Fruit fly (Drosophila melanogaster) whole organism: ENCODE results near the gene Ttc1.

ENCODE experiments used
- CG8478 ChIP-seq: fragments of >200 bp; optimal IDR thresholded peaks from 2 replicates; lab custom pipeline; 2018; ENCODE audit warnings: inconsistent platforms
- Dll ChIP-seq: fragments of >200 bp; optimal IDR thresholded peaks from 2 replicates; lab custom pipeline; 2017
- EcR ChIP-seq, 2 experiments: fragments of >200 bp; optimal IDR thresholded peaks; 2 replicates each; lab custom pipeline; 2017; ENCODE audit warnings: missing biosample characterization in 2 of 2, missing genetic modification characterization in 2 of 2, missing genetic modification reagents in 2 of 2
- pan ChIP-seq: fragments of >200 bp; optimal IDR thresholded peaks from 2 replicates; lab custom pipeline; 2017
- psq ChIP-seq: fragments of >200 bp; optimal IDR thresholded peaks from 2 replicates; lab custom pipeline; 2017
- usp ChIP-seq: fragments of >200 bp; optimal IDR thresholded peaks from 2 replicates; lab custom pipeline; 2017; ENCODE audit warnings: missing biosample characterization, missing genetic modification characterization, mixed read lengths

Gene Ttc1

DNA sequence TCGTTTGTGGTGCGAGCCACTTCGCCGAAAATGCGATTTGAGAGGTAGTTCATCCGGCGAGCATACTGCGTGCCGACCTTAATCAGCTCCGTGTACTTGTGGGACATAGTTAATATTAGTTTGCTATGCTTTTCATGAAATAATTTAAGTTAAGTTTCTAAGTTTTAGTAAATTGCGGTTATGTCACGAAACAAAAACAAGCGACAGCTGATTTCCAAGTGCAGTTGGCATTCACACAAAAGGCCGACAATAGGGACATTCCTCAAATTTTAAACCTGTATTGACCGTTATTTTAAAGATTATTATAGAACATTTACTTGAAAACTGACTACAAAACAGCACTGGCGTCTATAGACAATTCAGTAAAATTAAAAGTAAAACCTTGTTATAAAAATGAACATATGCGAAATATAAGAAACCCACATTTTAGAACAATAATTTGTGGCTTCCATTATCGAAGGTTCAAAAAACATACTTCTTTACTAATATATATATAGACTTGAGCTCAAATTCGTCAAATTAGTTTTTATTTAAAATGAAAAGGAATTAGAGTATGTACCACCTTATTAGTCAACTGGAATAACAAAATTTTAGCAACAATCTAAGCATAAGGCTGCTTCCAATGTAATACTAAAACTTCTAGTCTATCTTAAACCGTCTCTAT lies 6.3 kb downstream of the Ttc1 start, which contains the start of gene mRpS33:
Gene mRpS33 (minus strand): TSS at position 224 of the 664 bp plus-strand sequence.
- TF ChIP-seq pan (lab: Kevin White, UChicago) (no peak), usp (GFP tag; lab: Kevin White, UChicago) (no peak), EcR (GFP tag; optimal IDR thresholded peaks at IDR 0.05; lab: Kevin White, UChicago) (no peak), psq (lab: Kevin White, UChicago) (no peak), CG8478 (no peak), Dll (lab: Kevin White, UChicago) (no peak)

DNA sequence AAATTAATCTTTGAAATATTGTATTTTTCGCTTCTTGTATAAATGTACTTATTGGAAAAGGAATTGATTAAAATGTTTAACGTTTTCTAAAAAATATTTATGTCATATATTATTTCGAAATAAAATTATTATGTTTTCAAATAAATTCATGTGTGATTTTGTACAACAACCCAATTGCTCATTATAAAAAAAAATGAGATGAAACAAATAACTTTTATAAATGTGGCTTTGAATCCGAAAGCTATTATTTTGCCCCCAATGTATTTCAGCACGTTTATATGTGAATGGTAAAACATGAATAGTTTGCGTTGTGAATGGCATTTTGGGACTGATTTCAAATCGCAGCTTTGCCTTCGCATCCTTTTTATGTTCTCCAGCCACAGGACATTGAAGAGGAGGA lies 8.2 kb downstream of the Ttc1 start, which contains the start of gene CG14881:
Gene CG14881 (plus strand): TSS at position 301 of the 400 bp plus-strand sequence.
- TF ChIP-seq psq (lab: Kevin White, UChicago) (no peak), pan (lab: Kevin White, UChicago) (no peak), Dll (lab: Kevin White, UChicago) (no peak), usp (GFP tag; lab: Kevin White, UChicago) (no peak), CG8478 (no peak), EcR (GFP tag; optimal IDR thresholded peaks at IDR 0.05; lab: Kevin White, UChicago) (no peak)

DNA sequence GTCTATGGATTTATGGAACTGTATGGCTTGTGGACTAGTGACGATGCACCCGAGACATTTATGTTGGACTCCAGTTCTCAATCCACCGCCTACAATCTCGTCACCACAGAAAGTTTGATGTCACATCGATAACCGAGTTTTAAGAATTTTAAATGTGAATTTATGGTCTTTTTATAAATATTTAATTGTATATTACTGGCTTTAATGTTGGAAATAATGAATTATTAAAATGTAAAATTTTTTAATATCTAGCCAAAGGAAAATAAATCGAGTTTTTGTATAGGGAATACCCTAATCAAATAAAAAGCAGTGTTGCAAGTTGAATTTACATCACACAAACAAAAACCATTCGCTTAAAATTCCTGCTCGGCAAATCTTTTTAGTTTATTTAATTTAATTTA lies 10.1 kb downstream of the Ttc1 start, which contains the start of gene Fntb:
Gene Fntb (plus strand): TSS at position 334 of the 401 bp plus-strand sequence.
- TF ChIP-seq usp (GFP tag; lab: Kevin White, UChicago): no peak

DNA sequence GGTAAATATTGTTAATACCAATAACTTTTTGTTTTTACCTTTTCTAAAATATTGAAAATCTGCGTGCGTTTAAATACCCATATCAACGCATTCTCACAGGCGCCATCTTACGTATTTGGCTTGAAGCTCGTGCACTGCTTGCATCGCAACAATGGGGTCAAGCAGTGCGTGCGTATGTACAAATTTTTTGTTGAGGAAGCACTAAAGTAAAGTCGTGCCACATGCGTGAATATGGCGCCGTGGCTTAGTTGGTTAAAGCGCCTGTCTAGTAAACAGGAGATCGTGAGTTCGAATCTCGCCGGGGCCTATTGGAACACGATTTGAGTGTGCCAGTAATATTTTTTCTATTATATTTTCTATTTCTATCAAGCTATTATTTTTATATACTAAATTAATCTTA lies 11.1 kb downstream of the Ttc1 start:
- TF ChIP-seq pan (lab: Kevin White, UChicago) (no peak), Dll (lab: Kevin White, UChicago) (no peak), psq (lab: Kevin White, UChicago) (no peak), usp (GFP tag; lab: Kevin White, UChicago) (no peak), CG8478 (no peak), EcR (GFP tag; optimal IDR thresholded peaks at IDR 0.05; lab: Kevin White, UChicago) (no peak)

DNA sequence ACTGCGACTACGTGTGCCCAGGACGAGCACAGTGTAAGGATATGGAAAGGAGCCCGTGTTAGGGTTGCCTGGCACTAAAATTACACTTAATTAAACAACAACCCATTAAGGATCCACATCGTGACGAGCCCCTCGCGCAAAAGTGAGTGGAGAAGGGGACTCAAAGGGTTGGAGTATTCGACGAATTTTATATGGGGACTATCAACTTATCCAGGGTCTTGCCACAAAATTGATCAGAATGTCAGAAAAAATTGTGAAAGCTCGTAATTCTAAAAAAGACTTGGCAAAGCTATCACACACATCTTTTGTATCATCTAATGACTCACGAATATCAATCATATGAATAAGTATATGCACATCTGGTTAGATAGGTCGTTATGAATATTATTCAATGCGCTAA lies 12.4 kb downstream of the Ttc1 start, which contains the start of gene CG31279:
Gene CG31279 (plus strand): TSS at position 301 of the 400 bp plus-strand sequence.
- TF ChIP-seq CG8478 (no peak), usp (GFP tag; lab: Kevin White, UChicago) (no peak), Dll (lab: Kevin White, UChicago) (no peak), psq (lab: Kevin White, UChicago) (no peak), pan (lab: Kevin White, UChicago) (no peak), EcR (GFP tag; optimal IDR thresholded peaks at IDR 0.05; lab: Kevin White, UChicago) (no peak)

DNA sequence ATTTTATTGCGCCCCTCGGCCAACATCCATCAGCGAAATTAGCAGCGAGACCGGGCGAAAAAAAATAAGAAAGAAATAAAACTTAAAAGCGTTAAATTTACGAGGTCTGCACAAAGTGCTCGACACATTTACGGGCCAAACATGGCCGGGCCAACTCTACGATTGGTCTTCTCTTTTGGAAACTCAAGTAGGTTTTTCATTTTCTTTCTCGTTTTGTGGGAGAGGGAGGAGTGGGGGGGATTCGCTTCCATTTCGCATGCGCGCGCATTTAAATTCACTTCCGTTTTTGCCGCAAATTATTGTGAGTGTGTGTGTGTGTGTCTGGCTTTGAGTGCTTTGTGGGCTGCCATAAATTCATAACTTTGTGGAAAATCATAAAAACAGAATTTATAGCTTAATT lies 15.3 kb downstream of the Ttc1 start:
- TF ChIP-seq usp (GFP tag; lab: Kevin White, UChicago) (no peak), EcR (GFP tag; optimal IDR thresholded peaks at IDR 0.05; lab: Kevin White, UChicago) (no peak), CG8478 (no peak), pan (lab: Kevin White, UChicago) (no peak), psq (lab: Kevin White, UChicago) (no peak), Dll (lab: Kevin White, UChicago) (no peak)

DNA sequence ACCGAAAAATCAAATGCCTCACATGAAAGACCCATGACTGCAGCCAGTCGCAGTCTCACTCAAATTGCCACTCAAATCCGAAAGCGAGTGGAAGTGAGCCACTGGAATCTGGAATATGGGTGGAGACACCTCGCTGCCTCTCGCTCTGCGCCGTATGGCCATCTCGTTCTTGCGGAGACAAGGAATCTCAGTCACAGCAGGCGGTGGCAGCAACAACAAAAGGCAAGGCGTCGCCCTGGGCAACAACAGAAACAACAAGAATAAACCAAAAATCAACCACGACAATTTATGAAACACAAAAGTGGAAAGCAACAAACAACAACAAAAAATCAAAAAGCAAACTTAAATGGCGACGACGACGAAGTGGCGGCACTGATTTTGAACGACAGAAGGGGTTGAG lies 19.5 kb downstream of the Ttc1 start:
- no peak for TF ChIP-seq pan (lab: Kevin White, UChicago)
- no peak for TF ChIP-seq usp (GFP tag; lab: Kevin White, UChicago)
- no peak for TF ChIP-seq EcR (GFP tag; optimal IDR thresholded peaks at IDR 0.05; lab: Kevin White, UChicago)
- no peak for TF ChIP-seq Dll (lab: Kevin White, UChicago)
- TF ChIP-seq psq (lab: Kevin White, UChicago): no peak
- TF ChIP-seq CG8478: no peak

DNA sequence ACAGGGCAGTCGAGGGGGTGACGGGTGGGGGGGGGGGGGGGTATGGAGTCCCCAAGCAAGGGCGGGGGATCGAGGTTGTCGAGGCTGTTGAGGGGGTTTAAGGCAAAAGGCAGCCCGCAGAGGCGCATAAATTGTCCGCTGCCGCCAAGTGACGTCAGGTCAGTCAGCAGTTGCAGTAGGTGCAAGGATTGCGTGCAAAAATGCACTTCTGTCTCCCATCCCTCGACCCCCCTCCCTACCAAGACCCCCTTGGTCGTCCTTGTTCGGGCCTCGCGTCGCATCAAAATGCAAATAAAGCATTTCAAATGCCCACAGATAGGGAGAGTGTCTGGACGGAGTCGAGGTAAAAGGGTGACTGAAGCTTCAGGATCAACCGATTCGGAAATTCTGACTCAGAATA lies 26.3 kb downstream of the Ttc1 start:
- TF ChIP-seq psq (lab: Kevin White, UChicago): no peak
- no peak for TF ChIP-seq Dll (lab: Kevin White, UChicago)
- no peak for TF ChIP-seq CG8478
- no peak for TF ChIP-seq EcR (GFP tag; optimal IDR thresholded peaks at IDR 0.05; lab: Kevin White, UChicago)
- no peak for TF ChIP-seq usp (GFP tag; lab: Kevin White, UChicago)
- no peak for TF ChIP-seq pan (lab: Kevin White, UChicago)

DNA sequence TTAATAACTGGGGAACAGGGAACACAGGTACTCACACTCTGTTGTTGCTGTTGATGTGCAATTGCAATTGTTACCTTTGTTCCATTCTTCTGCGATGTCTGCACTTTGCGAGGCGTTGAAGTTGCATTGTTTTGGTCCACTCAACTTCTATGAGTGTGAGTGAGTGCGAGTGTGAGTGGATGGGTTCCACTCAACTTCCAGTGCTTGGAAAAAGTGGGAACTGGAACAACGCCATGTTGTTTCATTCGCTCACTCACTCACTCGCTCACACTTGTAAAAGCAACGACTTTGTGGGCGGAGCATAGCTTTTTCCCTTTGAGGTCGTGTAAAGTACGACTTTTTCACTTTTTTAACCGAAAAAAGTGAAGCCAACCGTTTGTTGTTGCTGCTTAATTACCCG lies 29.1 kb downstream of the Ttc1 start:
- TF ChIP-seq usp (GFP tag; lab: Kevin White, UChicago) (no peak), psq (lab: Kevin White, UChicago) (no peak), EcR (GFP tag; optimal IDR thresholded peaks at IDR 0.05; lab: Kevin White, UChicago) (no peak), CG8478 (no peak), pan (lab: Kevin White, UChicago) (no peak), Dll (lab: Kevin White, UChicago) (no peak)

DNA sequence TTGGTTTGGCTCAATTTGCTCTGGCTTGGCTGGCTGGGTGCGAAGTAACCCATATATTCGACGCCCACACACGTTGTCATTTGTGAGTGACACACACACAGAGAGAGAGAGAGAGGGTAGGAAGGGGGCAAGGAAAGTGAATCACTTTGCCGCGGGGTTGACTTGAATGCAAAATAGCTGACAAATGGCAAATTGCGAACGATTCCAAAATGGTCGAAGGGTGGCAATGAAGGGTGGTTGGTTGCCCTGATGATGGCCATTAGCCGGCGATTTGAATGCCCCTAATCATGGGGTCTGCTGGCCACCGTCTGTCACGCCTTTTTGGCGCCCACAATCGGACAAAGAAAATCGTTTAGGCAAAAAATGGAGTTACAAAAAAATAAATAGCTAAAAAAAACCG lies 32.1 kb downstream of the Ttc1 start:
- TF ChIP-seq psq (lab: Kevin White, UChicago) (no peak), CG8478 (no peak), Dll (lab: Kevin White, UChicago) (no peak), pan (lab: Kevin White, UChicago) (no peak), EcR (GFP tag; optimal IDR thresholded peaks at IDR 0.05; lab: Kevin White, UChicago) (no peak), usp (GFP tag; lab: Kevin White, UChicago) (no peak)

DNA sequence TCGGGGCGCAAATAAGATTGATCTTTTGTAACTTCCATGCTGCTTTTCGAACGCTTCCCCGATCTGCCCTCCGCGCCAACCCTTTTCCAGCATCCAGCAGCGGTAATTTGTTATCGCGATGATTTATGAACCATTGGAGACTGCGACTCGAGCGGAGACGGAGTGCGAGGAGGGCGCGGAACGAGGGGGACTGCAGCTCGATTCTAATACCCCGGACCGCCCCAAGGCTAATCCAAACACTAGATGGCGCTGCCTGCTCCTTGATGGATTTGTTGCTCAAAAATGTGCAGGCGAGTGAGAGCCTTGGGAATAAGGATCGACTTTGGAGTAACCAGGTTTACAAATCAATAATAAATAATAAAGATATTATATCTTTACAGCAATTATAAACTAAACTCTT lies 34.4 kb downstream of the Ttc1 start:
- no peak for TF ChIP-seq EcR (GFP tag; optimal IDR thresholded peaks at IDR 0.05; lab: Kevin White, UChicago)
- TF ChIP-seq usp (GFP tag; lab: Kevin White, UChicago): no peak
- no peak for TF ChIP-seq CG8478
- no peak for TF ChIP-seq pan (lab: Kevin White, UChicago)

DNA sequence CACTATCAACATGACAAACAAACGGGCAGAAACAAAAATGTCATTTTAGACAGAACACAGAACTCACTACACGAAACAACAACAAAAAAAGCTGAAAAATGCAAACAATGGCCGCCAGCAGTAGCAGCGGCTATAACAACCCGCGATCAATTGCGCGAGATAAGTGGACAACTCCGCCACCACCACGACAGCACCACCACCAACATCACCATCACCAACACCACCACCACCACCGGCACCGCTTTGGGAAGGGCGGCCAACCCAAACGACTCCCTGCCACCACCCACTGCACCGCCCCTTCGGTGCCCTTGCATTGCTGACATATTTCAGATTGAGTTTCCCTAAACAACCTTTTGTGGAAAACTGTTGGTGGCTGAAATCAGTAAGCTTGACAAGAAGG lies 36.2 kb downstream of the Ttc1 start:
- no peak for TF ChIP-seq psq (lab: Kevin White, UChicago)
- no peak for TF ChIP-seq EcR (GFP tag; optimal IDR thresholded peaks at IDR 0.05; lab: Kevin White, UChicago)
- TF ChIP-seq CG8478: no peak
- TF ChIP-seq Dll (lab: Kevin White, UChicago): no peak
- TF ChIP-seq usp (GFP tag; lab: Kevin White, UChicago): no peak
- no peak for TF ChIP-seq pan (lab: Kevin White, UChicago)
